Fruit fly (Drosophila melanogaster): ENCODE results near the gene SmydA-3.

The SmydA-3 gene

DNA sequence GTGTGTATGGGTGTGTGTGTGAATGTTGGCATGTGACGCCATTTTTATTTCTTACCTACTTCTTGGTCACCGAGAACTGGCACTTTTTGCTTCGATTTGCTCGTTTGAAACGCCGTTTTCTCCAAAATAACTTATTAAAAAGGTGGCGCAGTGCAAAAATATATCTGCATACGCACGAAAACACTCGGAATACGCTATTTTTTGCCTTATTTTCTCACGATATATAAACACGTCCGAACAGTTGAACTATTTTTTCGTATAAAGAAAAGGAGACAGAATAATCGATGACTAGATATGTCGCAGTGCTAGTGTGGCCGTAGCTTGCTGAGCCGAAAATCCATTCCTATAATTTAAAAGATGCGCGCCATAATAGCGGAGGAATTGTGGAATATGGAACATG is 7.6 kb upstream of the SmydA-3 start, which contains the start of gene CG6700 (continued):
- TF ChIP-seq CG13123 (GFP tag; optimal IDR thresholded peaks at IDR 0.05) (no peak), CG8478 (optimal IDR thresholded peaks at IDR 0.05) (no peak), CG17829 (tag; optimal IDR thresholded peaks at IDR 0.05) (peak; percentile 9), CG12942 (GFP tag; optimal IDR thresholded peaks at IDR 0.05) (no peak), cwo (GFP tag; optimal IDR thresholded peaks at IDR 0.05) (no peak), sna (GFP tag; IDR thresholded peaks at IDR 0.05; ENCODE audit: partially characterized antibody) (no peak), CG12659 (GFP tag; optimal IDR thresholded peaks at IDR 0.05) (peak; percentile 66), CG14965 (GFP tag; optimal IDR thresholded peaks at IDR 0.05; ENCODE audit: borderline replicate concordance) (no peak), Ravus (GFP tag; IDR thresholded peaks at IDR 0.05) (no peak), PHDP (tag; optimal IDR thresholded peaks at IDR 0.05) (no peak), Drgx (GFP tag; IDR thresholded peaks at IDR 0.05) (no peak), pan (optimal IDR thresholded peaks at IDR 0.05) (no peak), pan (GFP tag; optimal IDR thresholded peaks at IDR 0.05 in 1 of 2, IDR thresholded peaks at IDR 0.05 in 1 of 2) (no peak), slou (GFP tag; optimal IDR thresholded peaks at IDR 0.05) (no peak), Scr (GFP tag; IDR thresholded peaks at IDR 0.05; ENCODE audit: partially characterized antibody) (peak; percentile 40), CG34422 (GFP tag; IDR thresholded peaks at IDR 0.05) (peak; percentile 50; the same call in 1 of the 3 replicates), NFAT (GFP tag; IDR thresholded peaks at IDR 0.05) (no peak), grau (tag; optimal IDR thresholded peaks at IDR 0.05) (no peak), Adf1 (GFP tag; IDR thresholded peaks at IDR 0.05) (no peak), CG9215 (GFP tag; IDR thresholded peaks at IDR 0.05) (no peak), D19A (tag; optimal IDR thresholded peaks at IDR 0.05) (no peak), E2f2 (GFP tag; IDR thresholded peaks at IDR 0.05) (peak; percentile 91), disco-r (GFP tag; optimal IDR thresholded peaks at IDR 0.05) (no peak), CG8765 (GFP tag; IDR thresholded peaks at IDR 0.05) (no peak), bigmax (GFP tag; optimal IDR thresholded peaks at IDR 0.05) (no peak), CG4404 (GFP tag; IDR thresholded peaks at IDR 0.05) (no peak), pb (GFP tag; optimal IDR thresholded peaks at IDR 0.05) (no peak), bsh (GFP tag; optimal IDR thresholded peaks at IDR 0.05) (no peak), bbx (GFP tag; IDR thresholded peaks at IDR 0.05; ENCODE audit: partially characterized antibody) (no peak), scrt (GFP tag; optimal IDR thresholded peaks at IDR 0.05) (peak; percentile 21), Oli (tag; optimal IDR thresholded peaks at IDR 0.05) (no peak), bab2 (GFP tag; optimal IDR thresholded peaks at IDR 0.05) (no peak), Sry-β (GFP tag; optimal IDR thresholded peaks at IDR 0.05) (no peak), CG32772 (GFP tag; IDR thresholded peaks at IDR 0.05) (no peak), CG10959 (GFP tag; IDR thresholded peaks at IDR 0.05) (no peak), CG1647 (GFP tag; optimal IDR thresholded peaks at IDR 0.05) (no peak), unc-4 (GFP tag; IDR thresholded peaks at IDR 0.05; ENCODE audit: partially characterized antibody) (no peak)

DNA sequence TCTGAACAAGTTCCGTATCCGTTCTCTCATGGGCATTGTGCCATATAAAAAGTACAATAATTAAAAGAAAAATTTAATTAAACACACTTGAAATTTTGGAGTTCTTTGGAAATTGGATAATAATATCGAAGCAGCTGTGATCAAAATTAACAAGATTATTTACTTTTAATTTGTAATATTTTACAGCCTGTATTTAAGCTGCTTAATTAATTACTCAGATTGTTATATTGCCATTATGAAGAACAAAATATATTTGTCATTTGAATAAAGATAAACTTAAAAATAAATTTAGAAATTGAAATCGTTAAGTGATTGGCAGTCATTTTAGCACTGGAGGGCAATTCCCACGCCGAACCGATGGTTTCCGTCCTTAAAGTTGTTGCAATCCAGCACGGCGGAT is 4.4 kb upstream of the SmydA-3 start, which contains the start of the genes CG17139 and CG17140:
Gene CG17139, minus strand, starts transcription at position 101 of the 400 bp plus-strand sequence.
Gene CG17140, minus strand, starts transcription at position 101 of the 400 bp plus-strand sequence.
- TF ChIP-seq E2f2 (GFP tag; IDR thresholded peaks at IDR 0.05) (no peak), CG34422 (GFP tag; IDR thresholded peaks at IDR 0.05) (no peak), Ets65A (GFP tag) (no peak), CG6813 (GFP tag; optimal IDR thresholded peaks at IDR 0.05) (no peak), caup (GFP tag; optimal IDR thresholded peaks at IDR 0.05; ENCODE audit: severe bottlenecking) (no peak), Taf1 (GFP tag; IDR thresholded peaks at IDR 0.05) (no peak), eyg (GFP tag; optimal IDR thresholded peaks at IDR 0.05) (no peak), kay (GFP tag; optimal IDR thresholded peaks at IDR 0.05) (no peak), Abd-B (GFP tag; optimal IDR thresholded peaks at IDR 0.05) (no peak), z (GFP tag; IDR thresholded peaks at IDR 0.05) (no peak), az2 (GFP tag; optimal IDR thresholded peaks at IDR 0.05) (no peak), chinmo (GFP tag; IDR thresholded peaks at IDR 0.05; ENCODE audit: partially characterized antibody) (no peak), CG9609 (GFP tag; optimal IDR thresholded peaks at IDR 0.05) (no peak), CG3065 (GFP tag; optimal IDR thresholded peaks at IDR 0.05) (no peak), run (tag; optimal IDR thresholded peaks at IDR 0.05) (no peak), aop (GFP tag; IDR thresholded peaks at IDR 0.05) (no peak), CG15696 (tag; optimal IDR thresholded peaks at IDR 0.05) (no peak), dmrt99B (tag; optimal IDR thresholded peaks at IDR 0.05) (no peak), CG6654 (GFP tag; optimal IDR thresholded peaks at IDR 0.05) (no peak)

Data from whole organism, embryonic.